Fruit fly (Drosophila melanogaster) whole organism, embryonic: ENCODE results near the gene GstD4.

ENCODE experiments used
- ATbp ChIP-seq: fragments of 200-800 bp; sonication (Bioruptor generic); optimal IDR thresholded peaks from 2 replicates; lab custom pipeline; 2017; ENCODE audit warnings: missing biosample characterization, mild to moderate bottlenecking, missing genetic modification characterization, missing genetic modification reagents
- CG10431 ChIP-seq: fragments of 200-800 bp; sonication (Bioruptor generic); optimal IDR thresholded peaks from 3 replicates; lab custom pipeline; 2018; ENCODE audit warnings: missing biosample characterization, mild to moderate bottlenecking, missing genetic modification characterization
- CG10462 ChIP-seq: fragments of 200-800 bp; sonication (Bioruptor generic); optimal IDR thresholded peaks from 2 replicates; lab custom pipeline; 2016; ENCODE audit warnings: missing biosample characterization, missing genetic modification characterization
- CG11093 ChIP-seq: fragments of 200-800 bp; sonication (Bioruptor generic); IDR thresholded peaks from 3 replicates; pipeline ENCODE4 v1.3.6; 2022; ENCODE audit warnings: missing biosample characterization, missing genetic modification characterization
- CG11696 ChIP-seq: fragments of 200-800 bp; sonication (Bioruptor generic); IDR thresholded peaks from 2 replicates; pipeline ENCODE4 v1.3.6; 2022; ENCODE audit warnings: missing biosample characterization, missing genetic modification characterization
- CG12769 ChIP-seq: fragments of 200-800 bp; sonication (Bioruptor generic); optimal IDR thresholded peaks from 2 replicates; lab custom pipeline; 2019; ENCODE audit warnings: missing biosample characterization, mild to moderate bottlenecking, missing genetic modification characterization, moderate library complexity
- CG1603 ChIP-seq: fragments of 200-800 bp; sonication (Bioruptor generic); optimal IDR thresholded peaks from 2 replicates; lab custom pipeline; 2019; ENCODE audit warnings: missing biosample characterization, mild to moderate bottlenecking, missing genetic modification characterization, moderate library complexity
- CG1647 ChIP-seq: fragments of 200-800 bp; sonication (Bioruptor generic); optimal IDR thresholded peaks from 3 replicates; lab custom pipeline; 2016; ENCODE audit warnings: missing biosample characterization, missing genetic modification characterization
- CG16813 ChIP-seq: fragments of 200-800 bp; sonication (Bioruptor generic); IDR thresholded peaks from 3 replicates; pipeline ENCODE4 v1.3.6; 2022; ENCODE audit warnings: missing biosample characterization, missing genetic modification characterization; ENCODE audit not compliant: partially characterized antibody
- CG17328 ChIP-seq: fragments of 200-800 bp; sonication (Bioruptor generic); IDR thresholded peaks from 2 replicates; pipeline ENCODE4 v1.3.6; 2022; ENCODE audit warnings: missing biosample characterization, missing genetic modification characterization
- CG17612 ChIP-seq: fragments of 200-800 bp; sonication (Bioruptor generic); IDR thresholded peaks from 2 replicates; pipeline ENCODE4 v1.3.6; 2022; ENCODE audit warnings: missing biosample characterization, missing genetic modification characterization
- CG2202 ChIP-seq: fragments of 200-800 bp; sonication (Bioruptor generic); optimal IDR thresholded peaks from 2 replicates; lab custom pipeline; 2018; ENCODE audit warnings: missing biosample characterization, mild to moderate bottlenecking, missing genetic modification characterization
- CG3163 ChIP-seq: fragments of 200-800 bp; sonication (Bioruptor generic); optimal IDR thresholded peaks from 3 replicates; lab custom pipeline; 2016; ENCODE audit warnings: missing biosample characterization, missing genetic modification characterization
- CG3407 ChIP-seq: fragments of 200-800 bp; sonication (Bioruptor generic); optimal IDR thresholded peaks from 2 replicates; lab custom pipeline; 2018; ENCODE audit warnings: missing biosample characterization, mild to moderate bottlenecking, missing genetic modification characterization
- CG42726 ChIP-seq: fragments of 200-800 bp; sonication (Bioruptor generic); IDR thresholded peaks from 2 replicates; pipeline ENCODE4 v1.3.6; 2022; ENCODE audit warnings: missing biosample characterization, missing genetic modification characterization; ENCODE audit not compliant: partially characterized antibody
- CG43689 ChIP-seq: fragments of 200-800 bp; sonication (Bioruptor generic); IDR thresholded peaks from 2 replicates; pipeline ENCODE4 v1.3.6; 2022; ENCODE audit warnings: missing biosample characterization, missing genetic modification characterization
- CG6765 ChIP-seq: fragments of 200-800 bp; sonication (Bioruptor generic); optimal IDR thresholded peaks from 3 replicates; lab custom pipeline; 2017; ENCODE audit warnings: missing biosample characterization, mild to moderate bottlenecking, missing genetic modification characterization
- CG6813 ChIP-seq: fragments of 200-800 bp; sonication (Bioruptor generic); optimal IDR thresholded peaks from 2 replicates; lab custom pipeline; 2017; ENCODE audit warnings: missing biosample characterization, missing genetic modification characterization, mild to moderate bottlenecking, moderate library complexity, missing genetic modification reagents
- CG7372 ChIP-seq: fragments of 200-800 bp; sonication (Bioruptor generic); IDR thresholded peaks from 2 replicates; pipeline ENCODE4 v1.3.6; 2022; ENCODE audit warnings: missing biosample characterization, missing genetic modification characterization
- CG7556 ChIP-seq: fragments of 200-800 bp; sonication (Bioruptor generic); optimal IDR thresholded peaks from 2 replicates; lab custom pipeline; 2017; ENCODE audit warnings: missing biosample characterization, mild to moderate bottlenecking, missing genetic modification characterization
- CG8089 ChIP-seq: fragments of 200-800 bp; sonication (Bioruptor generic); optimal IDR thresholded peaks from 3 replicates; lab custom pipeline; 2016; ENCODE audit warnings: missing biosample characterization, missing genetic modification characterization
- CG8359 ChIP-seq: fragments of 200-800 bp; sonication (Bioruptor generic); optimal IDR thresholded peaks from 2 replicates; lab custom pipeline; 2017; ENCODE audit warnings: missing biosample characterization, mild to moderate bottlenecking, missing genetic modification characterization, borderline replicate concordance
- CTCF ChIP-seq: fragments of 200-800 bp; sonication (Bioruptor generic); optimal IDR thresholded peaks from 2 replicates; lab custom pipeline; 2017; ENCODE audit warnings: missing biosample characterization, mild to moderate bottlenecking, missing genetic modification characterization, moderate library complexity
- Dp ChIP-seq: fragments of 200-800 bp; sonication (Bioruptor generic); optimal IDR thresholded peaks from 2 replicates; lab custom pipeline; 2018; ENCODE audit warnings: missing biosample characterization, mild to moderate bottlenecking, missing genetic modification characterization, moderate library complexity
- Dref ChIP-seq: fragments of 200-800 bp; sonication (Bioruptor generic); IDR thresholded peaks from 2 replicates; pipeline ENCODE4 v1.3.6; 2022; ENCODE audit warnings: missing biosample characterization, missing genetic modification characterization
- ERR ChIP-seq: fragments of 200-800 bp; sonication (Bioruptor generic); optimal IDR thresholded peaks from 2 replicates; lab custom pipeline; 2016; ENCODE audit warnings: missing biosample characterization, missing genetic modification characterization
- Gsc ChIP-seq: fragments of 200-800 bp; sonication (Bioruptor generic); IDR thresholded peaks from 2 replicates; pipeline ENCODE4 v1.3.6; 2022; ENCODE audit warnings: missing biosample characterization, missing genetic modification characterization
- Gug ChIP-seq: fragments of 200-800 bp; sonication (Bioruptor generic); IDR thresholded peaks from 4 replicates; pipeline ENCODE4 v1.3.6; 2022; ENCODE audit warnings: missing biosample characterization, missing genetic modification characterization
- Hand ChIP-seq: fragments of 200-800 bp; sonication (Bioruptor generic); optimal IDR thresholded peaks from 2 replicates; lab custom pipeline; 2017; ENCODE audit warnings: mild to moderate bottlenecking, missing biosample characterization, missing genetic modification reagents, missing genetic modification characterization
- MBD-R2 ChIP-seq: fragments of 200-800 bp; sonication (Bioruptor generic); IDR thresholded peaks from 2 replicates; pipeline ENCODE4 v1.3.6; 2022; ENCODE audit warnings: missing biosample characterization, missing genetic modification characterization
- NK7.1 ChIP-seq: fragments of 200-800 bp; sonication (Bioruptor generic); optimal IDR thresholded peaks from 3 replicates; lab custom pipeline; 2016; ENCODE audit warnings: missing biosample characterization, missing genetic modification characterization
- Nf-YB ChIP-seq: fragments of 200-800 bp; sonication (Bioruptor generic); optimal IDR thresholded peaks from 3 replicates; lab custom pipeline; 2019; ENCODE audit warnings: missing biosample characterization, mild to moderate bottlenecking, missing genetic modification characterization, moderate library complexity
- Vsx1 ChIP-seq: fragments of 200-800 bp; sonication (Bioruptor generic); optimal IDR thresholded peaks from 2 replicates; lab custom pipeline; 2017; ENCODE audit warnings: missing biosample characterization, mild to moderate bottlenecking, missing genetic modification characterization, missing genetic modification reagents
- dati ChIP-seq: fragments of 200-800 bp; sonication (Bioruptor generic); IDR thresholded peaks from 2 replicates; pipeline ENCODE4 v1.3.6; 2022; ENCODE audit warnings: missing biosample characterization, missing genetic modification characterization
- dmrt11E ChIP-seq: fragments of 200-800 bp; sonication (Bioruptor generic); optimal IDR thresholded peaks from 3 replicates; lab custom pipeline; 2018; ENCODE audit warnings: missing biosample characterization, mild to moderate bottlenecking, missing genetic modification characterization, moderate library complexity
- dpn ChIP-seq, 2 experiments: fragments of 200-800 bp; sonication (Bioruptor generic); optimal IDR thresholded peaks; 3 replicates each; lab custom pipeline; 2016; ENCODE audit warnings: missing biosample characterization in 2 of 2, missing genetic modification characterization in 2 of 2
- exex ChIP-seq: fragments of 200-800 bp; sonication (Bioruptor generic); optimal IDR thresholded peaks from 4 replicates; lab custom pipeline; 2018; ENCODE audit warnings: missing biosample characterization, mild to moderate bottlenecking, missing genetic modification characterization, moderate library complexity
- ftz-f1 ChIP-seq: fragments of 200-800 bp; sonication (Bioruptor generic); optimal IDR thresholded peaks from 2 replicates; lab custom pipeline; 2016; ENCODE audit warnings: missing biosample characterization, missing genetic modification characterization
- h ChIP-seq: fragments of >200 bp; optimal IDR thresholded peaks from 2 replicates; lab custom pipeline; 2017
- hb ChIP-seq: fragments of 200-800 bp; sonication (Bioruptor generic); IDR thresholded peaks from 3 replicates; pipeline ENCODE4 v1.3.6; 2022; ENCODE audit warnings: missing biosample characterization, missing genetic modification characterization; ENCODE audit not compliant: partially characterized antibody
- knrl ChIP-seq: fragments of 200-800 bp; sonication (Bioruptor generic); IDR thresholded peaks from 3 replicates; pipeline ENCODE4 v1.3.6; 2022; ENCODE audit warnings: missing biosample characterization, missing genetic modification characterization; ENCODE audit not compliant: partially characterized antibody
- mam ChIP-seq: fragments of 200-800 bp; sonication (Bioruptor generic); optimal IDR thresholded peaks from 3 replicates; lab custom pipeline; 2016; ENCODE audit warnings: missing biosample characterization, missing genetic modification characterization
- nerfin-1 ChIP-seq: fragments of 200-800 bp; sonication (Bioruptor generic); optimal IDR thresholded peaks from 3 replicates; lab custom pipeline; 2019; ENCODE audit warnings: missing biosample characterization, mild to moderate bottlenecking, missing genetic modification characterization, moderate library complexity
- nom ChIP-seq: fragments of 200-800 bp; sonication (Bioruptor generic); optimal IDR thresholded peaks from 2 replicates; lab custom pipeline; 2017; ENCODE audit warnings: missing biosample characterization, missing genetic modification characterization, mild to moderate bottlenecking, moderate library complexity, missing genetic modification reagents
- org-1 ChIP-seq: fragments of 200-800 bp; sonication (Bioruptor generic); optimal IDR thresholded peaks from 2 replicates; lab custom pipeline; 2017; ENCODE audit warnings: missing biosample characterization, missing genetic modification characterization
- pho ChIP-seq: fragments of 200-800 bp; sonication (Bioruptor generic); optimal IDR thresholded peaks from 2 replicates; lab custom pipeline; 2016; ENCODE audit warnings: missing biosample characterization, missing genetic modification characterization
- row ChIP-seq: fragments of 200-800 bp; sonication (Bioruptor generic); IDR thresholded peaks from 3 replicates; pipeline ENCODE4 v1.3.6; 2022; ENCODE audit warnings: missing biosample characterization, missing genetic modification characterization
- slp2 ChIP-seq: fragments of 200-800 bp; sonication (Bioruptor generic); optimal IDR thresholded peaks from 2 replicates; lab custom pipeline; 2016; ENCODE audit warnings: missing biosample characterization, missing genetic modification characterization
- sob ChIP-seq: fragments of 200-800 bp; sonication (Bioruptor generic); IDR thresholded peaks from 2 replicates; pipeline ENCODE4 v1.3.6; 2022; ENCODE audit warnings: missing biosample characterization, missing genetic modification characterization
- sug ChIP-seq: fragments of 200-800 bp; optimal IDR thresholded peaks from 2 replicates; lab custom pipeline; 2019; ENCODE audit warnings: missing biosample characterization, mild to moderate bottlenecking, missing genetic modification characterization, moderate library complexity
- vfl ChIP-seq: fragments of 200-800 bp; sonication (Bioruptor generic); optimal IDR thresholded peaks from 2 replicates; lab custom pipeline; 2016; ENCODE audit warnings: missing biosample characterization, missing genetic modification characterization

The GstD4 gene

dm6 chr3R:12413274-12413958, 39.5 kb downstream of the GstD4 start, which contains the start of the genes Dip-C and pps (continued):
- TF ChIP-seq nom (peak; percentile 43), ftz-f1 (GFP tag; lab: Kevin White, UChicago) (peak; percentile 78), knrl (GFP tag; lab: Robert Waterston, UW) (peak; percentile 76), CG17328 (GFP tag; lab: Robert Waterston, UW) (no peak), pho (GFP tag; lab: Kevin White, UChicago) (no peak), CG10462 (GFP tag; lab: Kevin White, UChicago) (no peak), Vsx1 (GFP tag; lab: Kevin White, UChicago) (no peak), Nf-YB (GFP tag; lab: Kevin White, UChicago) (no peak), CG7556 (GFP tag; lab: Kevin White, UChicago) (no peak), Gsc (GFP tag; lab: Robert Waterston, UW) (no peak), MBD-R2 (GFP tag; lab: Robert Waterston, UW) (peak; percentile 84), sob (GFP tag; lab: Robert Waterston, UW) (no peak), CG16813 (GFP tag; lab: Robert Waterston, UW) (peak; percentile 70), org-1 (GFP tag; lab: Kevin White, UChicago) (no peak), CG8359 (no peak), CG1647 (no peak), CG6765 (GFP tag; lab: Kevin White, UChicago) (no peak), h (lab: Kevin White, UChicago) (no peak), vfl (GFP tag; lab: Kevin White, UChicago) (no peak), dati (GFP tag; lab: Robert Waterston, UW) (no peak), row (GFP tag; lab: Robert Waterston, UW) (peak; percentile 73), nerfin-1 (tag; lab: Kevin White, UChicago) (no peak), CG1603 (tag; lab: Kevin White, UChicago) (no peak), Hand (GFP tag; lab: Kevin White, UChicago) (no peak), NK7.1 (GFP tag; lab: Kevin White, UChicago) (no peak), CG6813 (no peak), exex (tag; lab: Kevin White, UChicago) (peak; percentile 59), CG7372 (GFP tag; lab: Robert Waterston, UW) (no peak), CG2202 (tag; lab: Kevin White, UChicago) (no peak), dpn (GFP tag; optimal IDR thresholded peaks at IDR 0.05; lab: Kevin White, UChicago) (no peak), Dp (GFP tag; lab: Kevin White, UChicago) (peak; percentile 29), slp2 (GFP tag; lab: Kevin White, UChicago) (no peak), CG12769 (no peak), Dref (GFP tag; lab: Robert Waterston, UW) (peak; percentile 75), ERR (GFP tag; lab: Kevin White, UChicago) (no peak), CG3163 (GFP tag; lab: Kevin White, UChicago) (no peak), CTCF (GFP tag; lab: Kevin White, UChicago) (no peak), CG43689 (GFP tag; lab: Robert Waterston, UW) (no peak), CG10431 (no peak), ATbp (GFP tag; lab: Kevin White, UChicago) (no peak), CG8089 (GFP tag; lab: Kevin White, UChicago) (no peak), CG17612 (no peak), CG3407 (no peak), mam (GFP tag; lab: Kevin White, UChicago) (no peak), CG11696 (GFP tag; lab: Robert Waterston, UW) (no peak), dmrt11E (tag; lab: Kevin White, UChicago) (no peak), CG42726 (peak; percentile 52; the same call in 1 of the 2 replicates), CG11093 (GFP tag; lab: Robert Waterston, UW) (no peak), hb (GFP tag; lab: Robert Waterston, UW) (peak; percentile 40; the same call in 1 of the 3 replicates), Gug (GFP tag; lab: Robert Waterston, UW) (no peak), sug (tag; lab: Kevin White, UChicago) (no peak)
